Worm (Caenorhabditis elegans) whole organism, L4 larva: Measurements from ENCODE around the gene K11H3.2.

Experiments used
- D1046.2 ChIP-seq: fragments of 200-800 bp; sonication (Bioruptor generic); IDR thresholded peaks from 2 replicates; pipeline ENCODE4 v1.3.6; 2022; ENCODE audit warnings: missing genetic modification characterization, missing compliant biosample characterization
- ceh-82 ChIP-seq: sonication (generic microtip); optimal IDR thresholded peaks from 2 replicates; lab custom pipeline; 2017; ENCODE audit warnings: missing biosample characterization, missing genetic modification characterization
- cey-2 ChIP-seq: sonication (generic microtip); optimal IDR thresholded peaks from 3 replicates; lab custom pipeline; 2017; ENCODE audit warnings: missing genetic modification characterization, mild to moderate bottlenecking, missing compliant biosample characterization, antibody characterized with exemption, borderline replicate concordance; ENCODE audit not compliant: insufficient read depth
- ctbp-1 ChIP-seq: fragments of 200-800 bp; sonication (Bioruptor generic); IDR thresholded peaks from 2 replicates; pipeline ENCODE4 v1.3.6; 2022; ENCODE audit warnings: missing genetic modification reagents, missing genetic modification characterization, missing compliant biosample characterization
- daf-12 ChIP-seq: fragments of 150-350 bp; optimal IDR thresholded peaks from 2 replicates; lab custom pipeline; 2014; ENCODE audit warnings: missing biosample characterization, missing genetic modification reagents, missing genetic modification characterization
- fos-1 ChIP-seq: fragments of 150-350 bp; optimal IDR thresholded peaks from 2 replicates; lab custom pipeline; 2014; ENCODE audit warnings: missing biosample characterization, missing genetic modification characterization
- hlh-11 ChIP-seq: fragments of 200-800 bp; sonication (Bioruptor generic); optimal IDR thresholded peaks from 2 replicates; lab custom pipeline; 2018; ENCODE audit warnings: mild to moderate bottlenecking, missing genetic modification characterization, missing compliant biosample characterization
- nhr-237 ChIP-seq: sonication (generic microtip); optimal IDR thresholded peaks from 2 replicates; lab custom pipeline; 2017; ENCODE audit warnings: missing biosample characterization, missing genetic modification characterization
- pha-4 ChIP-seq, 2 experiments: fragments of 150-350 bp in 1 of 2; fragments of 200-800 bp in 1 of 2; sonication (Bioruptor generic) in 1 of 2; IDR thresholded peaks in 1 of 2; optimal IDR thresholded peaks in 1 of 2; 2 replicates each; pipeline versions ENCODE4 v1.3.6 to Lab custom; 2014 to 2022; ENCODE audit warnings: missing genetic modification characterization in 2 of 2, missing genetic modification reagents in 2 of 2, missing biosample characterization in 1 of 2, missing compliant biosample characterization in 1 of 2
- set-16 ChIP-seq: fragments of 200-800 bp; sonication (Bioruptor generic); IDR thresholded peaks from 2 replicates; pipeline ENCODE4 v1.3.6; 2022; ENCODE audit warnings: missing genetic modification reagents, missing genetic modification characterization, missing compliant biosample characterization
- unc-39 ChIP-seq: sonication (generic microtip); optimal IDR thresholded peaks from 2 replicates; lab custom pipeline; 2017; ENCODE audit warnings: missing biosample characterization, missing genetic modification characterization
- vab-7 ChIP-seq: fragments of 200-800 bp; sonication (Bioruptor generic); IDR thresholded peaks from 2 replicates; pipeline ENCODE4 v1.3.6; 2022; ENCODE audit warnings: missing genetic modification reagents, missing genetic modification characterization, missing compliant biosample characterization
- ztf-11 ChIP-seq: fragments of 150-350 bp; optimal IDR thresholded peaks from 2 replicates; lab custom pipeline; 2014; ENCODE audit warnings: missing biosample characterization, missing genetic modification characterization

ce11 chrIII:9817894-9818293 lies 28.3 kb upstream of the K11H3.2 start:
- TF ChIP-seq unc-39 (no peak), set-16 (GFP tag; lab: Robert Waterston, UW) (no peak), fos-1 (tag; lab: Kevin White, UChicago) (no peak), ceh-82 (tag; lab: Kevin White, UChicago) (no peak), ztf-11 (tag; lab: Kevin White, UChicago) (no peak), daf-12 (tag; lab: Kevin White, UChicago) (no peak), nhr-237 (tag; lab: Kevin White, UChicago) (no peak), D1046.2 (no peak), pha-4 (GFP tag; IDR thresholded peaks at IDR 0.05; lab: Robert Waterston, UW) (no peak), pha-4 (tag; optimal IDR thresholded peaks at IDR 0.05; lab: Kevin White, UChicago) (no peak), vab-7 (GFP tag; lab: Robert Waterston, UW) (no peak), ctbp-1 (no peak), cey-2 (tag; lab: Kevin White, UChicago) (no peak), hlh-11 (tag; lab: Kevin White, UChicago) (no peak)
